Fruit fly (Drosophila melanogaster) whole organism, embryonic: Measurements from ENCODE around the gene CG7430.
"Not testable (repeated sequence)": the region's sequence is repeated elsewhere in the genome, so short reads cannot be mapped to it uniquely, and the experiment has no call there.

Source experiments
- Aef1 ChIP-seq: fragments of 200-800 bp; sonication (Bioruptor generic); IDR thresholded peaks from 3 replicates; pipeline ENCODE4 v1.3.6; 2022; ENCODE audit warnings: missing biosample characterization, missing genetic modification characterization
- Antp ChIP-seq: fragments of 200-800 bp; sonication (Bioruptor generic); optimal IDR thresholded peaks from 3 replicates; lab custom pipeline; 2016; ENCODE audit warnings: missing biosample characterization, missing genetic modification characterization
- Bdp1 ChIP-seq: fragments of 200-800 bp; sonication (Bioruptor generic); optimal IDR thresholded peaks from 3 replicates; lab custom pipeline; 2016; ENCODE audit warnings: missing biosample characterization, missing genetic modification characterization
- Bgb ChIP-seq: fragments of 200-800 bp; sonication (Bioruptor generic); IDR thresholded peaks from 2 replicates; pipeline ENCODE4 v1.3.6; 2022; ENCODE audit warnings: missing biosample characterization, missing genetic modification characterization; ENCODE audit not compliant: partially characterized antibody
- CG10979 ChIP-seq: fragments of 200-800 bp; sonication (Bioruptor generic); optimal IDR thresholded peaks from 2 replicates; lab custom pipeline; 2018; ENCODE audit warnings: missing biosample characterization, mild to moderate bottlenecking, missing genetic modification characterization, moderate library complexity
- CG11560 ChIP-seq: fragments of 200-800 bp; sonication (Bioruptor generic); IDR thresholded peaks from 3 replicates; pipeline ENCODE4 v1.3.6; 2022; ENCODE audit warnings: missing biosample characterization, missing genetic modification characterization
- CG12104 ChIP-seq: fragments of 200-800 bp; sonication (Bioruptor generic); optimal IDR thresholded peaks from 3 replicates; lab custom pipeline; 2016; ENCODE audit warnings: missing biosample characterization, missing genetic modification characterization
- CG14710 ChIP-seq: fragments of 200-800 bp; sonication (Bioruptor generic); optimal IDR thresholded peaks from 3 replicates; lab custom pipeline; 2019; ENCODE audit warnings: missing biosample characterization, mild to moderate bottlenecking, missing genetic modification characterization, moderate library complexity
- CG14860 ChIP-seq: fragments of 200-800 bp; sonication (Bioruptor generic); IDR thresholded peaks from 3 replicates; pipeline ENCODE4 v1.3.6; 2022; ENCODE audit warnings: missing biosample characterization, missing genetic modification characterization; ENCODE audit not compliant: partially characterized antibody
- CG16863 ChIP-seq: fragments of 200-800 bp; sonication (Bioruptor generic); optimal IDR thresholded peaks from 3 replicates; lab custom pipeline; 2016; ENCODE audit warnings: missing biosample characterization, missing genetic modification characterization
- CG17385 ChIP-seq: fragments of 200-800 bp; sonication (Bioruptor generic); optimal IDR thresholded peaks from 3 replicates; lab custom pipeline; 2018; ENCODE audit warnings: missing biosample characterization, mild to moderate bottlenecking, missing genetic modification characterization
- CG18476 ChIP-seq: fragments of 200-800 bp; sonication (Bioruptor generic); optimal IDR thresholded peaks from 2 replicates; lab custom pipeline; 2016; ENCODE audit warnings: missing biosample characterization, mild to moderate bottlenecking, missing genetic modification characterization
- CG18599 ChIP-seq: fragments of 200-800 bp; sonication (Bioruptor generic); optimal IDR thresholded peaks from 3 replicates; lab custom pipeline; 2017; ENCODE audit warnings: missing biosample characterization, missing genetic modification characterization, mild to moderate bottlenecking, moderate library complexity, missing genetic modification reagents
- CG32767 ChIP-seq: fragments of 200-800 bp; sonication (Bioruptor generic); IDR thresholded peaks from 2 replicates; pipeline ENCODE4 v1.3.6; 2022; ENCODE audit warnings: missing biosample characterization, missing genetic modification characterization
- CG4424 ChIP-seq: fragments of 200-800 bp; sonication (Bioruptor generic); optimal IDR thresholded peaks from 3 replicates; lab custom pipeline; 2016; ENCODE audit warnings: missing biosample characterization, missing genetic modification characterization
- CG7786 ChIP-seq: fragments of 200-800 bp; sonication (Bioruptor generic); optimal IDR thresholded peaks from 2 replicates; lab custom pipeline; 2016; ENCODE audit warnings: missing biosample characterization, missing genetic modification characterization
- CG8089 ChIP-seq: fragments of 200-800 bp; sonication (Bioruptor generic); optimal IDR thresholded peaks from 3 replicates; lab custom pipeline; 2016; ENCODE audit warnings: missing biosample characterization, missing genetic modification characterization
- CG9797 ChIP-seq: fragments of 200-800 bp; sonication (Bioruptor generic); optimal IDR thresholded peaks from 3 replicates; lab custom pipeline; 2018; ENCODE audit warnings: missing biosample characterization, mild to moderate bottlenecking, missing genetic modification characterization
- Fer2 ChIP-seq: fragments of 200-800 bp; sonication (Bioruptor generic); optimal IDR thresholded peaks from 2 replicates; lab custom pipeline; 2018; ENCODE audit warnings: missing biosample characterization, mild to moderate bottlenecking, missing genetic modification characterization, moderate library complexity
- H15 ChIP-seq: fragments of 200-800 bp; sonication (Bioruptor generic); IDR thresholded peaks from 3 replicates; pipeline ENCODE4 v1.3.6; 2022; ENCODE audit warnings: missing biosample characterization, missing genetic modification characterization
- HLH54F ChIP-seq: fragments of 200-800 bp; sonication (Bioruptor generic); optimal IDR thresholded peaks from 3 replicates; lab custom pipeline; 2016; ENCODE audit warnings: missing biosample characterization, missing genetic modification characterization
- HmgZ ChIP-seq: fragments of 200-800 bp; sonication (Bioruptor generic); optimal IDR thresholded peaks from 2 replicates; lab custom pipeline; 2018; ENCODE audit warnings: missing biosample characterization, mild to moderate bottlenecking, missing genetic modification characterization
- NC2α ChIP-seq: fragments of 200-800 bp; sonication (Bioruptor generic); optimal IDR thresholded peaks from 2 replicates; lab custom pipeline; 2016; ENCODE audit warnings: missing biosample characterization, missing genetic modification characterization
- Nf-YC ChIP-seq: fragments of 200-800 bp; optimal IDR thresholded peaks from 3 replicates; lab custom pipeline; 2019; ENCODE audit warnings: missing biosample characterization, mild to moderate bottlenecking, missing genetic modification characterization, moderate library complexity
- Oli ChIP-seq: fragments of 200-800 bp; sonication (Bioruptor generic); optimal IDR thresholded peaks from 2 replicates; lab custom pipeline; 2018; ENCODE audit warnings: missing biosample characterization, mild to moderate bottlenecking, missing genetic modification characterization, moderate library complexity
- Opbp ChIP-seq: fragments of 200-800 bp; sonication (Bioruptor generic); IDR thresholded peaks from 3 replicates; pipeline ENCODE4 v1.3.6; 2022; ENCODE audit warnings: missing biosample characterization, missing genetic modification characterization; ENCODE audit not compliant: partially characterized antibody
- Sry-δ ChIP-seq: fragments of 200-800 bp; sonication (Bioruptor generic); optimal IDR thresholded peaks from 2 replicates; lab custom pipeline; 2016; ENCODE audit warnings: missing biosample characterization, missing genetic modification characterization
- Ssrp ChIP-seq: fragments of 200-800 bp; sonication (Bioruptor generic); optimal IDR thresholded peaks from 2 replicates; lab custom pipeline; 2018; ENCODE audit warnings: missing biosample characterization, mild to moderate bottlenecking, missing genetic modification characterization, moderate library complexity
- TFAM ChIP-seq: fragments of 200-800 bp; sonication (Bioruptor generic); optimal IDR thresholded peaks from 2 replicates; lab custom pipeline; 2017; ENCODE audit warnings: missing biosample characterization, missing genetic modification characterization, inconsistent platforms
- ara ChIP-seq: fragments of 200-800 bp; sonication (Bioruptor generic); IDR thresholded peaks from 2 replicates; pipeline ENCODE4 v1.3.6; 2022; ENCODE audit warnings: missing biosample characterization, missing genetic modification characterization
- ato ChIP-seq: fragments of 200-800 bp; sonication (Bioruptor generic); IDR thresholded peaks from 2 replicates; pipeline ENCODE4 v1.3.6; 2022; ENCODE audit warnings: missing biosample characterization, missing genetic modification characterization; ENCODE audit not compliant: partially characterized antibody
- bbx ChIP-seq: fragments of 200-800 bp; sonication (Bioruptor generic); IDR thresholded peaks from 2 replicates; pipeline ENCODE4 v1.3.6; 2022; ENCODE audit warnings: missing biosample characterization, missing genetic modification characterization; ENCODE audit not compliant: partially characterized antibody
- cg ChIP-seq: fragments of 200-800 bp; sonication (Bioruptor generic); optimal IDR thresholded peaks from 3 replicates; lab custom pipeline; 2019; ENCODE audit warnings: missing biosample characterization, mild to moderate bottlenecking, missing genetic modification characterization, moderate library complexity
- chn ChIP-seq: fragments of 200-800 bp; sonication (Bioruptor generic); optimal IDR thresholded peaks from 2 replicates; lab custom pipeline; 2016; ENCODE audit warnings: missing biosample characterization, missing genetic modification characterization
- exex ChIP-seq: fragments of 200-800 bp; sonication (Bioruptor generic); optimal IDR thresholded peaks from 4 replicates; lab custom pipeline; 2018; ENCODE audit warnings: missing biosample characterization, mild to moderate bottlenecking, missing genetic modification characterization, moderate library complexity
- fd102C ChIP-seq: fragments of 200-800 bp; sonication (Bioruptor generic); optimal IDR thresholded peaks from 2 replicates; lab custom pipeline; 2018; ENCODE audit warnings: missing biosample characterization, mild to moderate bottlenecking, missing genetic modification characterization, moderate library complexity
- fu2 ChIP-seq: fragments of 200-800 bp; sonication (Bioruptor generic); optimal IDR thresholded peaks from 2 replicates; lab custom pipeline; 2016; ENCODE audit warnings: missing biosample characterization, missing genetic modification characterization
- gro ChIP-seq: fragments of 200-800 bp; sonication (Bioruptor generic); optimal IDR thresholded peaks from 2 replicates; lab custom pipeline; 2016; ENCODE audit warnings: missing biosample characterization, missing genetic modification characterization
- gt ChIP-seq: fragments of 200-800 bp; sonication (Bioruptor generic); IDR thresholded peaks from 2 replicates; pipeline ENCODE4 v1.3.6; 2022; ENCODE audit warnings: missing biosample characterization, missing genetic modification characterization
- ham ChIP-seq: fragments of 200-800 bp; sonication (Bioruptor generic); IDR thresholded peaks from 2 replicates; pipeline ENCODE4 v1.3.6; 2022; ENCODE audit warnings: missing biosample characterization, missing genetic modification characterization
- mirr ChIP-seq: fragments of 200-800 bp; sonication (Bioruptor generic); optimal IDR thresholded peaks from 3 replicates; lab custom pipeline; 2018; ENCODE audit warnings: missing biosample characterization, mild to moderate bottlenecking, missing genetic modification characterization
- pita ChIP-seq: fragments of 200-800 bp; sonication (Bioruptor generic); optimal IDR thresholded peaks from 2 replicates; lab custom pipeline; 2017; ENCODE audit warnings: missing biosample characterization, mild to moderate bottlenecking, missing genetic modification characterization
- sens-2 ChIP-seq: fragments of 200-800 bp; sonication (Bioruptor generic); IDR thresholded peaks from 2 replicates; pipeline ENCODE4 v1.3.6; 2022; ENCODE audit warnings: missing biosample characterization, missing genetic modification characterization
- sima ChIP-seq: fragments of 200-800 bp; sonication (Bioruptor generic); optimal IDR thresholded peaks from 2 replicates; lab custom pipeline; 2016; ENCODE audit warnings: missing biosample characterization, missing genetic modification characterization
- sr ChIP-seq: fragments of 200-800 bp; sonication (Bioruptor generic); IDR thresholded peaks from 3 replicates; pipeline ENCODE4 v1.3.6; 2022; ENCODE audit warnings: missing biosample characterization, missing genetic modification characterization
- sug ChIP-seq: fragments of 200-800 bp; optimal IDR thresholded peaks from 2 replicates; lab custom pipeline; 2019; ENCODE audit warnings: missing biosample characterization, mild to moderate bottlenecking, missing genetic modification characterization, moderate library complexity
- tx ChIP-seq: fragments of 200-800 bp; sonication (Bioruptor generic); optimal IDR thresholded peaks from 2 replicates; lab custom pipeline; 2016; ENCODE audit warnings: missing biosample characterization, missing genetic modification characterization
- vnd ChIP-seq: fragments of 200-800 bp; sonication (Bioruptor generic); IDR thresholded peaks from 3 replicates; pipeline ENCODE4 v1.3.6; 2022; ENCODE audit warnings: missing biosample characterization, missing genetic modification characterization; ENCODE audit not compliant: partially characterized antibody
- wdn ChIP-seq: fragments of 200-800 bp; sonication (Bioruptor generic); IDR thresholded peaks from 2 replicates; pipeline ENCODE4 v1.3.6; 2022; ENCODE audit warnings: missing biosample characterization, missing genetic modification characterization

The CG7430 gene

dm6 chr3L:17858174-17858573 lies 11.5 kb downstream of the CG7430 start, which contains the start of gene CG34002:
Gene CG34002 (plus strand): TSS chr3L:17858474.
- not testable (repeated sequence) for TF ChIP-seq ham (GFP tag; lab: Robert Waterston, UW); H15 (GFP tag; lab: Robert Waterston, UW); CG4424 (GFP tag; lab: Kevin White, UChicago)

dm6 chr3L:17878781-17879360 lies 32.2 kb downstream of the CG7430 start, which contains the start of gene CG7408:
Gene CG7408 (plus strand): TSS chr3L:17879096.
- peak; percentile 45; the same call in 1 of the 2 replicates for TF ChIP-seq Bgb (GFP tag; lab: Robert Waterston, UW)
- TF ChIP-seq CG16863 (GFP tag; lab: Kevin White, UChicago), result no peak
- no peak for TF ChIP-seq pita
- 0 out of 3 replicates have a peak, but pooled peaks have one; percentile 16 for TF ChIP-seq CG14860 (GFP tag; lab: Robert Waterston, UW)
- peak; percentile 8 for TF ChIP-seq gro (GFP tag; lab: Kevin White, UChicago)
- TF ChIP-seq mirr, result peak; percentile 46
- no peak for TF ChIP-seq Bdp1 (GFP tag; lab: Kevin White, UChicago)
- TF ChIP-seq CG7786 (GFP tag; lab: Kevin White, UChicago), result no peak
- no peak for TF ChIP-seq CG18476 (GFP tag; lab: Kevin White, UChicago)
- TF ChIP-seq tx (GFP tag; lab: Kevin White, UChicago), result no peak
- no peak for TF ChIP-seq CG9797 (GFP tag; lab: Kevin White, UChicago)
- TF ChIP-seq HmgZ (tag; lab: Kevin White, UChicago), result peak; percentile 10
- no peak for TF ChIP-seq Sry-δ (GFP tag; lab: Kevin White, UChicago)
- no peak for TF ChIP-seq fd102C (GFP tag; lab: Kevin White, UChicago)
- TF ChIP-seq ato (GFP tag; lab: Robert Waterston, UW), result no peak
- TF ChIP-seq CG17385 (GFP tag; lab: Kevin White, UChicago), result no peak
- TF ChIP-seq Oli (tag; lab: Kevin White, UChicago), result no peak
- no peak for TF ChIP-seq wdn (GFP tag; lab: Robert Waterston, UW)
- peak; percentile 13 for TF ChIP-seq sug
- no peak for TF ChIP-seq CG11560 (tag; lab: Robert Waterston, UW)
- TF ChIP-seq HLH54F (GFP tag; lab: Kevin White, UChicago), result no peak
- TF ChIP-seq CG14710 (tag; lab: Kevin White, UChicago), result no peak
- TF ChIP-seq CG32767 (GFP tag; lab: Robert Waterston, UW), result no peak
- no peak for TF ChIP-seq Fer2
- TF ChIP-seq ara, result no peak
- TF ChIP-seq sr (GFP tag; lab: Robert Waterston, UW), result no peak
- TF ChIP-seq exex, result peak; percentile 94
- TF ChIP-seq Opbp, result no peak
- TF ChIP-seq gt, result no peak
- TF ChIP-seq cg, result no peak
- no peak for TF ChIP-seq Nf-YC (tag; lab: Kevin White, UChicago)
- no peak for TF ChIP-seq vnd (GFP tag; lab: Robert Waterston, UW)
- TF ChIP-seq sens-2 (GFP tag; lab: Robert Waterston, UW), result no peak
- no peak for TF ChIP-seq bbx
- no peak for TF ChIP-seq CG18599 (GFP tag; lab: Kevin White, UChicago)
- no peak for TF ChIP-seq TFAM (GFP tag; lab: Kevin White, UChicago)
- TF ChIP-seq Aef1, result no peak
- no peak for TF ChIP-seq Ssrp
- TF ChIP-seq fu2 (GFP tag; lab: Kevin White, UChicago), result no peak
- TF ChIP-seq CG12104, result no peak
- no peak for TF ChIP-seq sima (GFP tag; lab: Kevin White, UChicago)
- TF ChIP-seq CG8089 (GFP tag; lab: Kevin White, UChicago), result no peak
- no peak for TF ChIP-seq Antp (GFP tag; lab: Kevin White, UChicago)
- no peak for TF ChIP-seq NC2α (GFP tag; lab: Kevin White, UChicago)
- TF ChIP-seq CG10979 (tag; lab: Kevin White, UChicago), result no peak
- TF ChIP-seq chn (GFP tag; lab: Kevin White, UChicago), result no peak
